Worm (Caenorhabditis elegans): ENCODE measurements around the gene F02A9.7.

DNA sequence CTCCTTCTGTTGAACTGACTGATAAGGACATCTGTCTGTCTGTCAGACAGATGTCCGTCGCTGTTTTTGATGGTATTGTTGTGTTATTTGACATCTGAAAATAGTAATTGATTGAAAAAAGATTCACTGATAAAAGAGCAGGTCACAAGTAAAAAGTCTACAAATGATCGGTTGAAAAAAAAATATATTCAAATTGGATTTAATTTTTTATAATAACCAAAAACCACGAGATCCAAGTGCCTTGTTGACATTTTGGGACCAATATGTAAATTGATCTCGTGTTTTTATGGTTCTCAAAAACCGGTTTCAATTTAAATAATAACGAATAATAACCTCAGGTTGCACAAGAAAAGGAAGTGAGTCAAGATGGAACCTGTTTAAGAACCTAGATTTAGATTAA, 48.5 kb downstream of the F02A9.7 start, which contains the start of gene F59B2.13:
- TF ChIP-seq hlh-30 (tag; optimal IDR thresholded peaks at IDR 0.05; ENCODE audit: insufficient read depth), result no peak
- TF ChIP-seq elt-4 (tag; optimal IDR thresholded peaks at IDR 0.05), result no peak
- no peak for TF ChIP-seq nhr-11 (tag; optimal IDR thresholded peaks at IDR 0.05)
- TF ChIP-seq pha-4 (tag; optimal IDR thresholded peaks at IDR 0.05), result no peak
- no peak for TF ChIP-seq dve-1 (tag; optimal IDR thresholded peaks at IDR 0.05)
- no peak for TF ChIP-seq nfya-1 (tag; optimal IDR thresholded peaks at IDR 0.05)
- TF ChIP-seq hlh-13 (GFP tag; optimal IDR thresholded peaks at IDR 0.05), result no peak
- TF ChIP-seq C38D4.7 (GFP tag; optimal IDR thresholded peaks at IDR 0.05), result no peak
- TF ChIP-seq ceh-30 (tag; optimal IDR thresholded peaks at IDR 0.05), result no peak
- no peak for TF ChIP-seq tbx-2 (tag; optimal IDR thresholded peaks at IDR 0.05)

Measured in whole organism, late embryonic.